Fruit fly (Drosophila melanogaster): Measurements from ENCODE around the gene nebu.

dm6 chr3L:12803159-12804034 is 39.5 kb downstream of the nebu start:
- TF ChIP-seq ovo (GFP tag; optimal IDR thresholded peaks at IDR 0.05) (no peak), cic (GFP tag; optimal IDR thresholded peaks at IDR 0.05) (no peak), Crg-1 (GFP tag; optimal IDR thresholded peaks at IDR 0.05) (no peak), kay (GFP tag; ENCODE audit: borderline replicate concordance) (peak; percentile 64), CG7101 (tag; optimal IDR thresholded peaks at IDR 0.05) (no peak), CG7045 (GFP tag; optimal IDR thresholded peaks at IDR 0.05) (peak; percentile 21), toe (GFP tag; optimal IDR thresholded peaks at IDR 0.05) (no peak), CG5204 (GFP tag; optimal IDR thresholded peaks at IDR 0.05) (no peak)

All from whole organism, adult.